Fruit fly (Drosophila melanogaster) whole organism, wandering third instar larva: ENCODE data around the gene CG7332.

Experiments used
- Abd-B ChIP-seq: fragments of >200 bp; optimal IDR thresholded peaks from 2 replicates; lab custom pipeline; 2017; ENCODE audit warnings: missing biosample characterization, missing genetic modification characterization
- CG32264 ChIP-seq: fragments of 200-800 bp; sonication (Bioruptor generic); optimal IDR thresholded peaks from 2 replicates; lab custom pipeline; 2016; ENCODE audit warnings: missing biosample characterization, missing genetic modification characterization
- CG9705 ChIP-seq: fragments of 200-800 bp; sonication (Bioruptor generic); optimal IDR thresholded peaks from 2 replicates; lab custom pipeline; 2018; ENCODE audit warnings: missing biosample characterization, mild to moderate bottlenecking, missing genetic modification characterization
- CrebA ChIP-seq: fragments of 200-800 bp; sonication (Bioruptor generic); optimal IDR thresholded peaks from 2 replicates; lab custom pipeline; 2016; ENCODE audit warnings: missing biosample characterization, mild to moderate bottlenecking, missing genetic modification characterization, borderline replicate concordance
- GATAd ChIP-seq: sonication (Bioruptor generic); optimal IDR thresholded peaks from 2 replicates; lab custom pipeline; 2016; ENCODE audit warnings: missing biosample characterization, missing genetic modification characterization
- HLH106 ChIP-seq: fragments of 200-800 bp; optimal IDR thresholded peaks from 3 replicates; lab custom pipeline; 2019; ENCODE audit warnings: missing biosample characterization, mild to moderate bottlenecking, missing genetic modification characterization, moderate library complexity
- Hnf4 ChIP-seq: fragments of 200-800 bp; sonication (Bioruptor generic); optimal IDR thresholded peaks from 2 replicates; lab custom pipeline; 2016; ENCODE audit warnings: missing biosample characterization, mild to moderate bottlenecking, missing genetic modification characterization
- Hr78 ChIP-seq: fragments of >200 bp; optimal IDR thresholded peaks from 2 replicates; lab custom pipeline; 2017; ENCODE audit warnings: missing biosample characterization, missing genetic modification characterization
- Hr83 ChIP-seq: fragments of 200-300 bp; sonication (Bioruptor generic); optimal IDR thresholded peaks from 2 replicates; lab custom pipeline; 2016; ENCODE audit warnings: missing biosample characterization, mild to moderate bottlenecking, missing genetic modification characterization, moderate library complexity; ENCODE audit not compliant: poor library complexity, severe bottlenecking
- Jra ChIP-seq: sonication (Bioruptor generic); optimal IDR thresholded peaks from 2 replicates; lab custom pipeline; 2016; ENCODE audit warnings: missing biosample characterization, missing genetic modification characterization
- Myc ChIP-seq: fragments of >200 bp; optimal IDR thresholded peaks from 2 replicates; lab custom pipeline; 2017
- N ChIP-seq: fragments of >200 bp; optimal IDR thresholded peaks from 2 replicates; lab custom pipeline; 2018; ENCODE audit warnings: missing biosample characterization, missing external identifiers, missing genetic modification characterization
- OdsH ChIP-seq: fragments of 200-800 bp; sonication (Bioruptor generic); optimal IDR thresholded peaks from 2 replicates; lab custom pipeline; 2016; ENCODE audit warnings: missing biosample characterization, mild to moderate bottlenecking, missing genetic modification characterization
- Rel ChIP-seq, 2 experiments: fragments of 200-800 bp; sonication (Bioruptor generic) in 1 of 2; optimal IDR thresholded peaks; 2 replicates in 1 of 2; 3 replicates in 1 of 2; lab custom pipeline; 2016 to 2019; ENCODE audit warnings: mild to moderate bottlenecking in 2 of 2, missing biosample characterization in 2 of 2, missing genetic modification characterization in 2 of 2, moderate library complexity in 1 of 2
- Vsx2 ChIP-seq: fragments of 200-300, 225-300 bp; sonication (Bioruptor generic); optimal IDR thresholded peaks from 2 replicates; lab custom pipeline; 2018; ENCODE audit warnings: missing biosample characterization, missing genetic modification characterization; ENCODE audit not compliant: partially characterized antibody
- brk ChIP-seq: fragments of 200-800 bp; sonication (Bioruptor generic); optimal IDR thresholded peaks from 2 replicates; lab custom pipeline; 2016; ENCODE audit warnings: missing biosample characterization, mild to moderate bottlenecking, missing genetic modification characterization
- dl ChIP-seq, 2 experiments: fragments of 175-275, 200-275 bp in 1 of 2; fragments of 200-275 bp in 1 of 2; sonication (Bioruptor generic); optimal IDR thresholded peaks; lab custom pipeline; 2018; ENCODE audit warnings: mild to moderate bottlenecking in 2 of 2, missing biosample characterization in 2 of 2, missing genetic modification characterization in 2 of 2, moderate library complexity in 2 of 2; ENCODE audit not compliant: partially characterized antibody in 2 of 2, insufficient read depth in 1 of 2
- dmrt93B ChIP-seq: fragments of 200-800 bp; sonication (Bioruptor generic); optimal IDR thresholded peaks from 2 replicates; lab custom pipeline; 2018; ENCODE audit warnings: missing biosample characterization, mild to moderate bottlenecking, missing genetic modification characterization
- dsf ChIP-seq: sonication (Bioruptor generic); optimal IDR thresholded peaks from 2 replicates; lab custom pipeline; 2016; ENCODE audit warnings: missing biosample characterization, missing genetic modification characterization, borderline replicate concordance
- ey ChIP-seq: fragments of 200-800 bp; sonication (Bioruptor generic); optimal IDR thresholded peaks from 2 replicates; lab custom pipeline; 2016; ENCODE audit warnings: missing biosample characterization, missing genetic modification characterization
- h ChIP-seq: fragments of 200-800 bp; sonication (Bioruptor generic); optimal IDR thresholded peaks from 3 replicates; lab custom pipeline; 2016; ENCODE audit warnings: missing biosample characterization, mild to moderate bottlenecking, missing genetic modification characterization
- lola ChIP-seq: fragments of >200 bp; optimal IDR thresholded peaks from 2 replicates; lab custom pipeline; 2017; ENCODE audit warnings: missing biosample characterization, missing genetic modification characterization
- pan ChIP-seq: fragments of >200 bp; optimal IDR thresholded peaks from 2 replicates; lab custom pipeline; 2017
- psq ChIP-seq: fragments of 200-800 bp; sonication (Bioruptor generic); optimal IDR thresholded peaks from 3 replicates; lab custom pipeline; 2017; ENCODE audit warnings: missing biosample characterization, mild to moderate bottlenecking, missing genetic modification characterization, moderate library complexity
- sage ChIP-seq: fragments of 200-800 bp; sonication (Bioruptor generic); optimal IDR thresholded peaks from 2 replicates; lab custom pipeline; 2016; ENCODE audit warnings: missing biosample characterization, mild to moderate bottlenecking, missing genetic modification characterization
- sv ChIP-seq: fragments of 200-800 bp; sonication (Bioruptor generic); optimal IDR thresholded peaks from 3 replicates; lab custom pipeline; 2016; ENCODE audit warnings: missing biosample characterization, missing genetic modification characterization
- tai ChIP-seq: sonication (Bioruptor generic); optimal IDR thresholded peaks from 2 replicates; lab custom pipeline; 2016; ENCODE audit warnings: missing biosample characterization, missing genetic modification characterization
- usp ChIP-seq: fragments of >200 bp; optimal IDR thresholded peaks from 2 replicates; lab custom pipeline; 2017; ENCODE audit warnings: missing biosample characterization, missing genetic modification characterization
- woc ChIP-seq: sonication (Bioruptor generic); optimal IDR thresholded peaks from 2 replicates; lab custom pipeline; 2016; ENCODE audit warnings: missing biosample characterization, mild to moderate bottlenecking, missing genetic modification characterization

Gene CG7332

DNA sequence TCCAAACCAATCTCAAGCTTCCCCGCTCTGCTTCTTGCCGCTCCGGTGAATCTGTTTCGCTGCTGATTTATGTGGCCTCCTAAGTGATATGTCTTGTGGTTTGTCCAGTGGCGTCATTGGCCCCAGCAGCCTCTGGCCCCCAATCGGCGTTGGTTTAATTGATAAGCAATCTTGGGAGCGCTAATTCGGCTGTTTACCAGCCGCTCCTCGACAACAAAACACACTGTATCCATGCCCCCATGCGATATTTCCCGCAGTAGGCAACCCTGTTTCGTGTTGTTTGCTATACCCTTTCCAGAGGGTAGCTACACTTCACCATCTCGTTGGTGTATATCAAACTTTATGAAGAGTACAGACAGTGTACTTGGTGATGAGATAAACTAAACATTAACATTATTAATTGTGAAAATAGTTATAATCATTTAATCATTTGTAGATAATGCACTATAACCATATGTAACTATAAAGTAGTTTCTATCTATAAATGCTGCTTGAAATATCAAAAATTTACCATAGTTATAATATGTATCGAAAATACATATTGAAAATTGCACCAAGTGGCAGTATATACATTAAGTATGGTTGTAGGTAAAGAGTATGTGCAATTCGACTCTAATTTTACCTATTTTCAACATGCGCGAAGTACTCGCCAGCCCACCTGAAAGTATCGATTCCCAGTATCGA lies 35.8 kb upstream of the CG7332 start, which contains the start of gene shop (continued):
- TF ChIP-seq Vsx2 (GFP tag; lab: Kevin White, UChicago) (no peak), tai (GFP tag; lab: Kevin White, UChicago) (no peak), Abd-B (GFP tag; lab: Kevin White, UChicago) (no peak)

DNA sequence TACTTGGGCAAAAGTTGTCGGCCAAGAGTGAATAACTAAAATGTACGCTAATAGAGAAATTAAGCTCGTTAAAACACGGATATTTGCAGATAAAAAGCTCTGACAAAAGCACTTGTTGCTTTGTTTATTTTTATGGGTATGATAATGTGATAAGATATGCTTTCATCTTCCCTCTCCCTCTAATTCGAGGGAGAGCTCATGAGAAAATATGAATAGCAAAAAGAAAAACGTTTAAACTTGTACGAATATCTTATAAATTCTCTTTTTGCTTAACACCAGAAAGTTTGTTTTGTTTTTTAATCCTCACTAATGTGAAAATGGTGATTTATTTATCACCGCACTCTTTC lies 35.3 kb upstream of the CG7332 start:
- TF ChIP-seq brk (GFP tag; lab: Kevin White, UChicago) (no peak), Hnf4 (GFP tag; lab: Kevin White, UChicago) (no peak)

DNA sequence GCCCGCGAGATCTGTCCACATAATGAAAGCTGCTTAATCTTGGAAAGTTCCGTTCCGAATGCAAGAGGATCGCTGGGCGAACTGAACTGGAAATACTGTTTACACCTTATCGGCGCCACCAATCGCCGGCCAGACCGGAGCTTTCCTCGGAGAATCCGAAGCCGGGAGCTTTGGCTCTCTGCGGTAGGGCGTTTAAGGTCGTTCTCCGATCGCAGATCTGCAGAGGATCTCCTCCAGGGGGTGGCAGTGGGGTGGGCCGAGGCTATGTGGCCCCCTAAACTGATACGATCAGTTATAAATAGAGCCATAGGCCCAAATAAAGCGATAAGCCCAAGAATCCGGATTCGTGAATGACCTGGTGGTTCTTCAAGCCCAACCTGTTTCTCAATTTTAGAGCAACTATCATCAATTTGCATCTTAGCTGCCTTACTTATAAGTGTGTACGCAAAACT lies 26.9 kb upstream of the CG7332 start, which contains the start of gene CG7322:
CG7322 (minus strand) TSS at position 402 of the 452 bp plus-strand sequence.
- TF ChIP-seq Rel (GFP tag; optimal IDR thresholded peaks at IDR 0.05; lab: Kevin White, UChicago) (no peak), Rel (tag; optimal IDR thresholded peaks at IDR 0.05; lab: Kevin White, UChicago) (peak; percentile 2), N (no peak), ey (no peak), CrebA (GFP tag; lab: Kevin White, UChicago) (no peak), sv (no peak)

DNA sequence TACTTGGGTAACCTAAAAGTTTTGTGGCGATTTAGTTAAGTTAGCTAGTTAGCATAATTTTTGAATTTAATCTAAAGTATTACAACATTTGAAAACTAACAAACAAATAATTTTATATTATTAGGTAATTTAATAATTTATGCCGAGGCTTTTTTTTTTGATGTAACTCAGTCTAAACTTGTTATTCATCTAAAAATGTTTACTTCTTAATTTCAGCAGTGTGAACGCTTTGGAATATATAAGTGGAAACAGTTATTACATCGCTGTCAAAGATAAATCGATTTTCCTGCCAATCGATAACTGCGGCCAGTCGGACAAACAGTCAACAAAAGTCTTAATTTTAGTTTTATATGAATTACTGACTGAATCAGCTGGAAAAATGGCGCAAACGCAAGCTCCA lies 26.4 kb upstream of the CG7332 start, which contains the start of gene Usp39:
Usp39 (plus strand) TSS at position 288 of the 400 bp plus-strand sequence.
- TF ChIP-seq GATAd (GFP tag; lab: Kevin White, UChicago): no peak
- TF ChIP-seq dsf: no peak
- TF ChIP-seq OdsH (GFP tag; lab: Kevin White, UChicago): no peak
- TF ChIP-seq HLH106 (tag; lab: Kevin White, UChicago): no peak
- TF ChIP-seq sv: no peak
- TF ChIP-seq CG32264 (GFP tag; lab: Kevin White, UChicago): no peak
- no peak for TF ChIP-seq CrebA (GFP tag; lab: Kevin White, UChicago)
- TF ChIP-seq Hr78 (GFP tag; lab: Kevin White, UChicago): peak; percentile 16
- no peak for TF ChIP-seq lola (GFP tag; lab: Kevin White, UChicago)
- TF ChIP-seq dmrt93B (GFP tag; lab: Kevin White, UChicago): no peak
- TF ChIP-seq CG9705 (GFP tag; lab: Kevin White, UChicago): no peak
- TF ChIP-seq Jra: no peak
- TF ChIP-seq N: peak; percentile 31
- no peak for TF ChIP-seq pan (lab: Kevin White, UChicago)
- TF ChIP-seq, all 38 proteins: peak for 2

dm6 chrX:18860074-18860473 lies 24.2 kb upstream of the CG7332 start, which contains the start of gene CG32544:
Gene CG32544, plus strand, starts transcription at chrX:18860284.
- TF ChIP-seq CG9705 (GFP tag; lab: Kevin White, UChicago) (no peak), sage (no peak), usp (no peak), lola (GFP tag; lab: Kevin White, UChicago) (no peak), woc (GFP tag; lab: Kevin White, UChicago) (no peak), brk (GFP tag; lab: Kevin White, UChicago) (no peak)

dm6 chrX:18863748-18864482 lies 20.4 kb upstream of the CG7332 start, which contains the start of the genes CG7326 and Dora:
Gene CG7326, minus strand, starts transcription at chrX:18863776.
Gene Dora, plus strand, starts transcription at chrX:18863950.
- TF ChIP-seq Hr83 (GFP tag; lab: Kevin White, UChicago) (peak; percentile 31), Abd-B (GFP tag; lab: Kevin White, UChicago) (peak; percentile 43), N (peak; percentile 71), HLH106 (tag; lab: Kevin White, UChicago) (peak; percentile 11), psq (peak; percentile 95), CG32264 (GFP tag; lab: Kevin White, UChicago) (no peak), Hr78 (GFP tag; lab: Kevin White, UChicago) (peak; percentile 24), h (GFP tag; lab: Kevin White, UChicago) (peak; percentile 31), Rel (GFP tag; optimal IDR thresholded peaks at IDR 0.05; lab: Kevin White, UChicago) (no peak), Rel (tag; optimal IDR thresholded peaks at IDR 0.05; lab: Kevin White, UChicago) (peak; percentile 28), Myc (lab: Kevin White, UChicago) (no peak), dl (GFP tag; optimal IDR thresholded peaks at IDR 0.05; lab: Kevin White, UChicago; ENCODE audit: insufficient read depth in 1 of 2, partially characterized antibody in 2 of 2) (no peak)
